Worm (Caenorhabditis elegans) whole organism, L2 larva: ENCODE results near the gene T19C4.1.

Experiments
- lin-39 ChIP-seq: fragments of 150-350 bp; optimal IDR thresholded peaks from 2 replicates; lab custom pipeline; 2014; ENCODE audit warnings: missing biosample characterization, missing genetic modification reagents, missing genetic modification characterization
- mdl-1 ChIP-seq, 2 experiments: fragments of 150-350 bp in 1 of 2; sonication (generic microtip) in 1 of 2; optimal IDR thresholded peaks; 2 replicates each; lab custom pipeline; 2017; ENCODE audit warnings: missing biosample characterization in 2 of 2, missing genetic modification characterization in 2 of 2
- nhr-10 ChIP-seq: sonication (generic microtip); optimal IDR thresholded peaks from 2 replicates; lab custom pipeline; 2017; ENCODE audit warnings: missing biosample characterization, missing genetic modification characterization
- ztf-11 ChIP-seq: sonication (generic microtip); optimal IDR thresholded peaks from 2 replicates; lab custom pipeline; 2017; ENCODE audit warnings: missing biosample characterization, missing genetic modification characterization

DNA sequence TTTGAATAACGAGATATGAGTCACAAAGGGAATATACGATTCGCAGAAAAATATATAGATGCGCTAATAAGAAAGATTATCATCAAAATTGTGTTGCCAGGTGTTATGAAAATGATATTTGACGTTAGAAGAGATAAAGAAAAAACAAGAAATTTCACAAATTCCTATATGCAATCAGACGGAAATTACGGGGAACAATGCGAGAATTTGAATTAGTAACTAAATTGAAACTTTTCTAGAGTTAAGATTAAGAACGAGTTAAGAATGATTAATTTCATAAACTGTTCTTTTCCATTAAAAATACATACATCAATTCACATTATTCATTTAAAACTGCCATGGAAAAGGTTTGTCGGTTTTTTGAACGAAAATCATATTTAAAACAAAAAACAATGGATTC lies 46.6 kb downstream of the T19C4.1 start, which contains the start of gene clc-6:
- TF ChIP-seq mdl-1 (tag; optimal IDR thresholded peaks at IDR 0.05; lab: Kevin White, UChicago) (no peak), ztf-11 (no peak), nhr-10 (tag; lab: Kevin White, UChicago) (no peak), lin-39 (tag; lab: Kevin White, UChicago) (no peak)
